Fruit fly (Drosophila melanogaster) whole organism, adult: Measurements from ENCODE around the gene CG3009.
A peak's percentile ranks its signal among the peaks of the same experiment; 100 is the strongest.

ENCODE experiments used
- CG11617 ChIP-seq: fragments of 200-800 bp; sonication (Bioruptor generic); optimal IDR thresholded peaks from 2 replicates; lab custom pipeline; 2017; ENCODE audit warnings: mild to moderate bottlenecking, missing biosample characterization, missing genetic modification reagents, missing genetic modification characterization
- CG12768 ChIP-seq: fragments of 200-800 bp; sonication (Bioruptor generic); optimal IDR thresholded peaks from 2 replicates; lab custom pipeline; 2017; ENCODE audit warnings: missing biosample characterization, missing genetic modification characterization, mild to moderate bottlenecking, moderate library complexity, missing genetic modification reagents
- CG14711 ChIP-seq: fragments of 200-800 bp; sonication (Bioruptor generic); optimal IDR thresholded peaks from 2 replicates; lab custom pipeline; 2018; ENCODE audit warnings: missing biosample characterization, mild to moderate bottlenecking, missing genetic modification characterization, moderate library complexity
- CG1620 ChIP-seq: fragments of 200-800 bp; sonication (Bioruptor generic); optimal IDR thresholded peaks from 2 replicates; lab custom pipeline; 2016; ENCODE audit warnings: missing biosample characterization, missing genetic modification characterization
- CG33017 ChIP-seq: fragments of 200-800 bp; sonication (Bioruptor generic); optimal IDR thresholded peaks from 2 replicates; lab custom pipeline; 2018; ENCODE audit warnings: missing biosample characterization, mild to moderate bottlenecking, missing genetic modification characterization, moderate library complexity
- CG5204 ChIP-seq: fragments of 200-800 bp; sonication (Bioruptor generic); optimal IDR thresholded peaks from 2 replicates; lab custom pipeline; 2016; ENCODE audit warnings: missing biosample characterization, missing genetic modification characterization
- CG7045 ChIP-seq: fragments of 200-800 bp; sonication (Bioruptor generic); optimal IDR thresholded peaks from 2 replicates; lab custom pipeline; 2017; ENCODE audit warnings: missing biosample characterization, mild to moderate bottlenecking, missing genetic modification characterization
- CG7101 ChIP-seq: fragments of 200-800 bp; sonication (Bioruptor generic); optimal IDR thresholded peaks from 2 replicates; lab custom pipeline; 2018; ENCODE audit warnings: missing biosample characterization, mild to moderate bottlenecking, missing genetic modification characterization, moderate library complexity
- Clk ChIP-seq: fragments of 200-800 bp; sonication (Bioruptor generic); optimal IDR thresholded peaks from 2 replicates; lab custom pipeline; 2017; ENCODE audit warnings: missing biosample characterization, missing genetic modification characterization
- Crg-1 ChIP-seq: fragments of 200-800 bp; sonication (Bioruptor generic); optimal IDR thresholded peaks from 2 replicates; lab custom pipeline; 2016; ENCODE audit warnings: missing biosample characterization, missing genetic modification characterization
- Hr96 ChIP-seq: fragments of 200-800 bp; sonication (Bioruptor generic); optimal IDR thresholded peaks from 2 replicates; lab custom pipeline; 2016; ENCODE audit warnings: missing biosample characterization, missing genetic modification characterization
- Mnt ChIP-seq: fragments of 200-800 bp; sonication (Bioruptor generic); optimal IDR thresholded peaks from 2 replicates; lab custom pipeline; 2016; ENCODE audit warnings: missing biosample characterization, mild to moderate bottlenecking, missing genetic modification characterization
- bab1 ChIP-seq: fragments of 200-800 bp; sonication (Bioruptor generic); optimal IDR thresholded peaks from 3 replicates; lab custom pipeline; 2019; ENCODE audit warnings: missing biosample characterization, mild to moderate bottlenecking, missing genetic modification characterization, moderate library complexity
- cic ChIP-seq: fragments of 200-800 bp; sonication (Bioruptor generic); optimal IDR thresholded peaks from 2 replicates; lab custom pipeline; 2017; ENCODE audit warnings: missing biosample characterization, mild to moderate bottlenecking, missing genetic modification characterization, moderate library complexity
- cnc ChIP-seq, 2 experiments: fragments of >200 bp; optimal IDR thresholded peaks; 2 replicates each; lab custom pipeline; 2017
- kay ChIP-seq: fragments of 200-800 bp; sonication (Bioruptor generic); peaks from one replicate; lab custom pipeline; 2016; ENCODE audit warnings: missing biosample characterization, missing genetic modification characterization, borderline replicate concordance
- ovo ChIP-seq: fragments of 200-800 bp; sonication (Bioruptor generic); optimal IDR thresholded peaks from 2 replicates; lab custom pipeline; 2016; ENCODE audit warnings: missing biosample characterization, missing genetic modification characterization
- pad ChIP-seq: fragments of 200-800 bp; sonication (Bioruptor generic); optimal IDR thresholded peaks from 3 replicates; lab custom pipeline; 2017; ENCODE audit warnings: missing biosample characterization, missing genetic modification characterization, mild to moderate bottlenecking, moderate library complexity, missing genetic modification reagents
- tj ChIP-seq: fragments of 200-800 bp; sonication (Bioruptor generic); optimal IDR thresholded peaks from 3 replicates; lab custom pipeline; 2017; ENCODE audit warnings: missing biosample characterization, mild to moderate bottlenecking, missing genetic modification characterization, moderate library complexity
- toe ChIP-seq: fragments of 200-800 bp; sonication (Bioruptor generic); optimal IDR thresholded peaks from 2 replicates; lab custom pipeline; 2016; ENCODE audit warnings: missing biosample characterization, missing genetic modification characterization

CG3009 gene

DNA sequence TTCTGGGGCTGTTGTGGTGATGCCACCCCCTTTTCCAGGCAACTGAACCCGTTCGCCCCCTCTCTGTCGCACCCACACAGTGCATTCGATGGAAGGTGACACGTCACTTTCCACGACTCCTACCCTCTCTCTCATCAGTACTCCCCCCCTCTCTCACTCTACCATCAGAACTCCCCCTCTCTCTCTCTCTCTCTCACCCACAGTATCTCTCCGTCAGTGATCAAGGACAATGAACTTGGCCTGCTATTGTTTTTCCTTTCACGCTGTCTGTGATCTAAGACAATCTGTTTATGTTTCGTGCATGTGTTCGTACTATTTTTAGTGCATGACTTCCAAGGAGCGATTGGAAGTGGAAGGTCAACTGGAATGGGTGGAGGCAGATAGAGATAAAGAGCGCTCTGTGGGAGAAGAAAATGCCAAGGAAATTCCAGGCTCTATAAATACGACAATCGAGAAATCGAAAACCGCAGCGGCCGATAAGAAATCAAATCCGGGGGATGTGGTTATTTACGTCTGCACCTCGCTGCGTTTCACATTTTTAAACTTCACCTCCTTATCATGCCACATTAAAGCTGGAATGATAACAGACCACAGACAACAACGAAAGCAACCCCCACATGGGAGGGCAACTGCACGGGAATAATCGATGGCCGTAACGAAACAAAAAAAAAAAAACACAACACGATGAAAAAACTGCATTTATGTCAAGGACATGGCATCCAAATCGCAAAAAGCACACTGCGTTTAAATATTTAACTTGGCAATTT lies 11.8 kb upstream of the CG3009 start:
- TF ChIP-seq bab1 (GFP tag; lab: Kevin White, UChicago) = no peak
- TF ChIP-seq Mnt (GFP tag; lab: Kevin White, UChicago) = peak; percentile 11

dm6 chrX:4677427-4677826 lies 10.9 kb upstream of the CG3009 start:
- TF ChIP-seq CG12768 (GFP tag; lab: Kevin White, UChicago) (no peak), CG33017 (tag; lab: Kevin White, UChicago) (no peak), ovo (GFP tag; lab: Kevin White, UChicago) (no peak), tj (GFP tag; lab: Kevin White, UChicago) (no peak), Clk (GFP tag; lab: Kevin White, UChicago) (no peak), CG7101 (tag; lab: Kevin White, UChicago) (no peak), kay (no peak), bab1 (GFP tag; lab: Kevin White, UChicago) (no peak), CG5204 (no peak), Mnt (GFP tag; lab: Kevin White, UChicago) (no peak)

DNA sequence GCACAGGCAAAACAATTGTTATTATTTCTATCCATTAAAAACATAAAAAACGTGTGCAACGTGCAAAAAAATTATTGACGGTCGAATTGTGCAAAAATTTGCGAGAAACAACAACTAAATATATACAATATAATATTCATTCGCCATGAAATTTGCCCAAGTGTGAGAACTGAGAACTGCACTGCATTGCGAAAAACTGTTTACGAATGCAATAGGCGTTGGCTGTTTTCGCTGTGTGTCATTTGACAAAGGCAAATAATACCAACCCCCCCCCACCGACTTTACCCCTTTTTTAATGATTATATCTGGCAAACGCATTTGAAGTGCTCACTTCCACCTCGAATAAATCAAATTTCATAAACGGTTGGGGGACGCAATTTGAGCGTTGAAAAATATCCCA lies 8.6 kb upstream of the CG3009 start:
- peak; percentile 7 for TF ChIP-seq pad (GFP tag; lab: Kevin White, UChicago)
- no peak for TF ChIP-seq CG5204
- no peak for TF ChIP-seq bab1 (GFP tag; lab: Kevin White, UChicago)
- peak; percentile 72 for TF ChIP-seq kay
- TF ChIP-seq cnc (optimal IDR thresholded peaks at IDR 0.05; lab: Kevin White, UChicago) = no peak
- TF ChIP-seq tj (GFP tag; lab: Kevin White, UChicago) = peak; percentile 99
- TF ChIP-seq cic = no peak

- TF ChIP-seq pad (GFP tag; lab: Kevin White, UChicago) (no peak), Crg-1 (no peak), cnc (optimal IDR thresholded peaks at IDR 0.05; lab: Kevin White, UChicago) (no peak), CG5204 (no peak), bab1 (GFP tag; lab: Kevin White, UChicago) (no peak), CG12768 (GFP tag; lab: Kevin White, UChicago) (no peak), CG7045 (GFP tag; lab: Kevin White, UChicago) (no peak), CG7101 (tag; lab: Kevin White, UChicago) (no peak), cic (no peak), CG33017 (tag; lab: Kevin White, UChicago) (no peak), kay (no peak), tj (GFP tag; lab: Kevin White, UChicago) (no peak), ovo (GFP tag; lab: Kevin White, UChicago) (no peak), toe (GFP tag; lab: Kevin White, UChicago) (no peak), Hr96 (GFP tag; lab: Kevin White, UChicago) (no peak), CG14711 (tag; lab: Kevin White, UChicago) (no peak), CG11617 (GFP tag; lab: Kevin White, UChicago) (no peak)
These were observed 4.7 kb upstream of the CG3009 start for dm6 chrX:4671194-4671626.

DNA sequence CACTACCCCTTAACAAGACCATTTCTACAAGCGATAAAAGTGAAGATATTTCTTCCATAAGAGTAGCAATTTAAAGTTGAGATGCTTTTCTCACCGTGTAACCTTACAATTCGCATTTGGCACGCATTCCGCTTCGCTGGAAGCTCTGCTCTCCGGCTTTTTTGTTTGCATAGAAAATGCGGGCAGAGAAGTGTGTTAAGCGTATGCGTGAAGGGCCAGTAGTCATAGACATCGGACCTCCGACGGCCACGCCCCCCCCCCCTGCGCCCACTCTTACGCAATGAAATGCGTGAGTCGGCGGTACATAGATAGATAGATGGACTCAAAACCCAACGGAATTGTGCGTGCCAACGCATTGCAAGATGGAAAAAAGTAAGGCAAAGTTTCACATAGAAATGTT lies 2.9 kb upstream of the CG3009 start:
- TF ChIP-seq toe (GFP tag; lab: Kevin White, UChicago) (no peak), CG7101 (tag; lab: Kevin White, UChicago) (no peak), CG33017 (tag; lab: Kevin White, UChicago) (no peak), Hr96 (GFP tag; lab: Kevin White, UChicago) (no peak), pad (GFP tag; lab: Kevin White, UChicago) (no peak), Clk (GFP tag; lab: Kevin White, UChicago) (no peak), Crg-1 (no peak)

DNA sequence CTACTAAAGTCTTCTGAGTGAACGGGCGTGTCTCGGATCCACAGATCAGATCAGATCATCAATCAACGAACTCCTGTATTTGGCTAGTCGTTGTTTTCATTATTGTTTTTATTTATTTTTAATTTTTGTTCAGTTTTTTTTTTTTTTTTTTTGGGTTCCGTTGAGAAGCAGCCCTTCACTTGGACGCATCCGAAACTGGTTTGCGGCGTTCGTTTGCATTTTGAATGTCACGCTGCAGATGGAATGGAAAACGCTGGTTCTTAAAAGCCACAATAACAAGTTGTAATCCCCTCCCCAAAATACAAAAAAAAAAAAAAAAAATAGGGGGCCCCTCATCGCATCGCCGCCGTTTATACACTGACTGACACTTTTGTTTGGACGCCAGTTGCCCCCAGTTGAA lies 2.4 kb downstream of the CG3009 start:
- TF ChIP-seq cnc (optimal IDR thresholded peaks at IDR 0.05; lab: Kevin White, UChicago) = no peak
- TF ChIP-seq CG14711 (tag; lab: Kevin White, UChicago) = no peak
- TF ChIP-seq toe (GFP tag; lab: Kevin White, UChicago) = no peak
- TF ChIP-seq pad (GFP tag; lab: Kevin White, UChicago) = no peak
- no peak for TF ChIP-seq Hr96 (GFP tag; lab: Kevin White, UChicago)

DNA sequence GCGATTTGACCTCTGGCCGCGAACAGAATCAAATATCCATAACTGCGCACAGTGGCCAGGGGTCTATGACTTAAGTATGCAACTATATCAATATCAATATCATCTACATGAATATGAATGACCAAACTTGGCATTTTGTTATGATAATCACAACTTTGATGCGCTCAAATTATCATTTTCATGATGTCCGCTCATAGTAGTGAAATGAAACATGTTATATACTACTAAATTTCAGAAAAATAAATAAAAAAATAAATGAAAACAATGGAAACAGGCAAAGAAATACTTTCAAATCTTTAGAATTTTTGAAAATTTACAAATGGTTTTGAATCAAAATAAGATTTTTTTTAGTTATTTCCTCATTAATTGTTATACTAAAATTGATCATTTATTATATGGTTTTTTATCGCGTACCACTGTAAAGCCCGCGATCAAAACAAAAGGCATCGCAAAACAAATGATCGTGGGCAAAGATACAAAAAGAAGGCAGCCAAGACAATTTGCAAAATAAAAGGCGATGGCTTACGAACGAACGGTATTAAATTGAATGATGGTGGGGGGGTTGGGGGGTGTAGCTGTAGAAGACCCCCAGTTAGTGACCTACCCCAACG lies 5.8 kb downstream of the CG3009 start:
- TF ChIP-seq cic (no peak), cnc (optimal IDR thresholded peaks at IDR 0.05; lab: Kevin White, UChicago) (no peak), CG7101 (tag; lab: Kevin White, UChicago) (no peak), Crg-1 (no peak), CG7045 (GFP tag; lab: Kevin White, UChicago) (no peak), CG1620 (GFP tag; lab: Kevin White, UChicago) (no peak), pad (GFP tag; lab: Kevin White, UChicago) (no peak), Mnt (GFP tag; lab: Kevin White, UChicago) (no peak), Clk (GFP tag; lab: Kevin White, UChicago) (no peak), CG11617 (GFP tag; lab: Kevin White, UChicago) (no peak), toe (GFP tag; lab: Kevin White, UChicago) (no peak), CG33017 (tag; lab: Kevin White, UChicago) (no peak), tj (GFP tag; lab: Kevin White, UChicago) (no peak), ovo (GFP tag; lab: Kevin White, UChicago) (no peak), bab1 (GFP tag; lab: Kevin White, UChicago) (no peak), CG5204 (no peak)
